Fruit fly (Drosophila melanogaster): ENCODE data around the gene Tsp86D.

Tsp86D gene

DNA sequence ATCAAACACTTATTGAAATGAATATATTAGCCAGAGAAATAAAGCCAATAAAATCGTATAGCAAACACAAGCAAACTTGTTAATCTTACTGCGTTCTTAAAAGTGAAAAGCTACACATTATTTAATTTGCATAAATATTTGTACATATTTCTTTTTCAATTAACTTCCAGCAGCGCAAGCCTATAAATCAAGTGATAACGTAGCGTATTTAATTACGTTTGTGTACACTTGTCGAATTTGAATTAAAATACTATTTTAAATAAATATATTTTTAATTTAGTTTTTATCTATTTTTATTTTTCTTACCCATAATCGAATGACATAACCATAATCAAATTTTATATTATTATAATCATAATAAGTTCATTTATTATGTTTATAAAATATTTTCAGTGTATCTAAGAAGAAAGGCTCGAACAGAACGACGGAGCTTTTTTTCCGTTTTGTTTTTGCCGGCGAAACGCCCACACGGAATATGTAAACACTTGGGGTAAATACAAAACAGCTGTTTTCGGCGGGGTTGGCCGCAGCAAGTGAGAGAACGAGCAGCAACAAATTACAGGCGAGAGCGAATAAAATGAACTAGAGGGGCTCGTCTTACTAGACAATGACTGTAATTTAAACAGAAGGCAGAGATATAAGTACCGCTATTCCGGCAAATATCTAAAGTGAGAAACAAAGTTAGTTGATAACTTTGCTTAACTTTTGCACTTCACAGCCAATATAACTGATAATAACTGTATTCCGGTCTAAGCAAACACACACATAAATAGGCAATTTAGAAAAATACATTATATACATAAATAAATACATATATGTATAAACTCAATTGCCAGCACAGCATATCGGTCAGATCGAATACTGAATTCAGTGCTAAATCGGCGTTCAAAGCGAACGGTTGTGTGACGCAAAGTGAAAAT is 7.3 kb downstream of the Tsp86D start, which contains the start of gene Sodh2 (continued):
- TF ChIP-seq CG17361 (GFP tag; IDR thresholded peaks at IDR 0.05) = peak; percentile 88
- TF ChIP-seq lab (GFP tag; optimal IDR thresholded peaks at IDR 0.05) = peak; percentile 95
- TF ChIP-seq Doc2 (GFP tag; IDR thresholded peaks at IDR 0.05) = no peak
- peak; percentile 32 for TF ChIP-seq CG12942 (GFP tag; optimal IDR thresholded peaks at IDR 0.05)
- peak; percentile 17 for TF ChIP-seq CG4617 (GFP tag; optimal IDR thresholded peaks at IDR 0.05; ENCODE audit: borderline replicate concordance)
- TF ChIP-seq Sry-β (GFP tag; optimal IDR thresholded peaks at IDR 0.05) = peak; percentile 44
- TF ChIP-seq CG10431 (GFP tag; optimal IDR thresholded peaks at IDR 0.05) = peak; percentile 42
- TF ChIP-seq az2 (GFP tag; optimal IDR thresholded peaks at IDR 0.05) = peak; percentile 47
- TF ChIP-seq lilli (GFP tag; optimal IDR thresholded peaks at IDR 0.05) = peak; percentile 83
- TF ChIP-seq tin (GFP tag; optimal IDR thresholded peaks at IDR 0.05) = peak; percentile 35
- no peak for TF ChIP-seq vnd (GFP tag; IDR thresholded peaks at IDR 0.05; ENCODE audit: partially characterized antibody)
- no peak for TF ChIP-seq Dip2 (GFP tag; IDR thresholded peaks at IDR 0.05)
- peak; percentile 75 for TF ChIP-seq CG10267 (tag; optimal IDR thresholded peaks at IDR 0.05)
- peak; percentile 30 for TF ChIP-seq CG16863 (GFP tag; optimal IDR thresholded peaks at IDR 0.05)
- peak; percentile 71 for TF ChIP-seq CG10979 (tag; optimal IDR thresholded peaks at IDR 0.05)
- no peak for TF ChIP-seq stwl (tag; optimal IDR thresholded peaks at IDR 0.05)
- TF ChIP-seq CHES-1-like (GFP tag; optimal IDR thresholded peaks at IDR 0.05) = peak; percentile 71
- TF ChIP-seq CG18011 (GFP tag; optimal IDR thresholded peaks at IDR 0.05) = peak; percentile 57
- peak; percentile 95 for TF ChIP-seq grau (tag; optimal IDR thresholded peaks at IDR 0.05)
- TF ChIP-seq kni (GFP tag; optimal IDR thresholded peaks at IDR 0.05) = peak; percentile 18
- TF ChIP-seq Camta (GFP tag; optimal IDR thresholded peaks at IDR 0.05) = peak; percentile 29
- TF ChIP-seq gem (tag; optimal IDR thresholded peaks at IDR 0.05) = peak; percentile 85
- peak; percentile 34 for TF ChIP-seq crc (GFP tag; optimal IDR thresholded peaks at IDR 0.05)
- no peak for TF ChIP-seq p53 (GFP tag; optimal IDR thresholded peaks at IDR 0.05)
- peak; percentile 52 for TF ChIP-seq CG9876 (GFP tag; optimal IDR thresholded peaks at IDR 0.05)
- peak; percentile 52 for TF ChIP-seq CG10274 (GFP tag; optimal IDR thresholded peaks at IDR 0.05)
- peak in 1 of 2 experiments; percentile 28 for TF ChIP-seq Trl (optimal IDR thresholded peaks at IDR 0.05)
- TF ChIP-seq Trl (GFP tag; optimal IDR thresholded peaks at IDR 0.05) = peak; percentile 25
- TF ChIP-seq pfk (GFP tag; optimal IDR thresholded peaks at IDR 0.05) = peak; percentile 62
- peak; percentile 64 for TF ChIP-seq zf30C (GFP tag; optimal IDR thresholded peaks at IDR 0.05)
- TF ChIP-seq CG2678 (tag; optimal IDR thresholded peaks at IDR 0.05) = peak; percentile 89
- peak; percentile 23 for TF ChIP-seq CG13123 (GFP tag; optimal IDR thresholded peaks at IDR 0.05)
- TF ChIP-seq CG3407 (GFP tag; optimal IDR thresholded peaks at IDR 0.05) = peak; percentile 74
- TF ChIP-seq amos (GFP tag; IDR thresholded peaks at IDR 0.05; ENCODE audit: partially characterized antibody) = no peak
- TF ChIP-seq CG10565 (GFP tag; optimal IDR thresholded peaks at IDR 0.05) = no peak
- peak; percentile 81 for TF ChIP-seq CG1603 (tag; optimal IDR thresholded peaks at IDR 0.05)
- TF ChIP-seq CG34224 (GFP tag; IDR thresholded peaks at IDR 0.05; ENCODE audit: partially characterized antibody) = no peak
- peak; percentile 68 for TF ChIP-seq CG1792 (GFP tag; optimal IDR thresholded peaks at IDR 0.05)
- peak; percentile 76 for TF ChIP-seq Ptx1 (GFP tag; IDR thresholded peaks at IDR 0.05)
- peak; percentile 79 for TF ChIP-seq vvl (GFP tag; IDR thresholded peaks at IDR 0.05)
- TF ChIP-seq gsb-n (tag; optimal IDR thresholded peaks at IDR 0.05) = peak; percentile 72
- TF ChIP-seq CG4360 (GFP tag; IDR thresholded peaks at IDR 0.05) = no peak
- peak; percentile 36 for TF ChIP-seq CG15696 (tag; optimal IDR thresholded peaks at IDR 0.05)
- peak; percentile 68 for TF ChIP-seq Aef1 (GFP tag; IDR thresholded peaks at IDR 0.05)
- TF ChIP-seq NFAT (GFP tag; IDR thresholded peaks at IDR 0.05) = peak; percentile 83
- TF ChIP-seq CG1024 (GFP tag; IDR thresholded peaks at IDR 0.05) = 0 out of 2 replicates have a peak, but pooled peaks have one; percentile 38
- TF ChIP-seq CG12219 (GFP tag; optimal IDR thresholded peaks at IDR 0.05) = peak; percentile 50
- TF ChIP-seq org-1 (GFP tag; optimal IDR thresholded peaks at IDR 0.05) = peak; percentile 75

Measured in whole organism, embryonic.